Worm (Caenorhabditis elegans) whole organism, early embryonic: ENCODE results near the gene mfsd-13.2.

Source experiments
- ama-1 ChIP-seq: fragments of 150-350 bp; optimal IDR thresholded peaks from 2 replicates; lab custom pipeline; 2014
- ceh-13 ChIP-seq: fragments of 200-800 bp; sonication (Bioruptor generic); optimal IDR thresholded peaks from 2 replicates; lab custom pipeline; 2018; ENCODE audit warnings: mild to moderate bottlenecking, missing genetic modification characterization, missing compliant biosample characterization
- ets-7 ChIP-seq: sonication (generic microtip); optimal IDR thresholded peaks from 2 replicates; lab custom pipeline; 2016; ENCODE audit warnings: missing genotype, missing genetic modification characterization, missing compliant biosample characterization
- flt-1 ChIP-seq: fragments of 200-800 bp; sonication (Bioruptor generic); IDR thresholded peaks from 2 replicates; pipeline ENCODE4 v1.3.6; 2022; ENCODE audit warnings: missing genetic modification characterization, missing compliant biosample characterization
- hmbx-1 ChIP-seq: sonication (generic microtip); optimal IDR thresholded peaks from 2 replicates; lab custom pipeline; 2016; ENCODE audit warnings: mild to moderate bottlenecking, missing genetic modification characterization, missing compliant biosample characterization
- hmg-4 ChIP-seq: fragments of 200-800 bp; sonication (Bioruptor generic); optimal IDR thresholded peaks from 2 replicates; lab custom pipeline; 2018; ENCODE audit warnings: mild to moderate bottlenecking, missing genetic modification characterization, missing compliant biosample characterization
- pes-1 ChIP-seq: fragments of 200-800 bp; sonication (Bioruptor generic); IDR thresholded peaks from 2 replicates; pipeline ENCODE4 v1.3.6; 2022; ENCODE audit warnings: missing genetic modification reagents, missing genetic modification characterization, missing compliant biosample characterization
- scrt-1 ChIP-seq: fragments of 200-800 bp; sonication (Bioruptor generic); IDR thresholded peaks from 2 replicates; pipeline ENCODE4 v1.3.6; 2022; ENCODE audit warnings: missing genetic modification characterization, missing compliant biosample characterization
- sea-1 ChIP-seq: fragments of 200-800 bp; sonication (Bioruptor generic); conservative IDR thresholded peaks from 2 replicates; pipeline ENCODE4 v1.3.6; 2022; ENCODE audit warnings: missing genetic modification characterization, missing compliant biosample characterization

ce11 chrII:7212059-7212458, 46.4 kb upstream of the mfsd-13.2 start, which contains the start of gene E04F6.9:
- TF ChIP-seq scrt-1 (GFP tag; lab: Robert Waterston, UW) (no peak), ama-1 (no peak), pes-1 (GFP tag; lab: Robert Waterston, UW) (no peak), ceh-13 (no peak), hmbx-1 (tag; lab: Kevin White, UChicago) (no peak), ets-7 (tag; lab: Kevin White, UChicago) (no peak), hmg-4 (GFP tag; lab: Kevin White, UChicago) (no peak), flt-1 (no peak), sea-1 (no peak)
